Worm (Caenorhabditis elegans) whole organism, early embryonic: Measurements from ENCODE around the gene nhr-53.
"Not testable (repeated sequence)": the region's sequence is repeated elsewhere in the genome, so short reads cannot be mapped to it uniquely, and the experiment has no call there.

Source experiments
- B0310.2 ChIP-seq: sonication (generic microtip); optimal IDR thresholded peaks from 2 replicates; lab custom pipeline; 2016; ENCODE audit warnings: mild to moderate bottlenecking, missing genetic modification characterization, missing compliant biosample characterization
- F13C5.2 ChIP-seq: sonication (generic microtip); optimal IDR thresholded peaks from 2 replicates; lab custom pipeline; 2017; ENCODE audit warnings: mild to moderate bottlenecking, missing genetic modification characterization, inconsistent platforms, missing compliant biosample characterization
- aly-1 ChIP-seq: sonication (generic microtip); optimal IDR thresholded peaks from 2 replicates; lab custom pipeline; 2016; ENCODE audit warnings: missing genetic modification characterization, missing compliant biosample characterization
- ama-1 ChIP-seq: fragments of 150-350 bp; optimal IDR thresholded peaks from 2 replicates; lab custom pipeline; 2014
- ceh-13 ChIP-seq: fragments of 200-800 bp; sonication (Bioruptor generic); optimal IDR thresholded peaks from 2 replicates; lab custom pipeline; 2018; ENCODE audit warnings: mild to moderate bottlenecking, missing genetic modification characterization, missing compliant biosample characterization
- ceh-36 ChIP-seq: sonication (generic microtip); optimal IDR thresholded peaks from 2 replicates; lab custom pipeline; 2016; ENCODE audit warnings: missing genetic modification characterization, inconsistent platforms, missing compliant biosample characterization
- ets-7 ChIP-seq: sonication (generic microtip); optimal IDR thresholded peaks from 2 replicates; lab custom pipeline; 2016; ENCODE audit warnings: missing genotype, missing genetic modification characterization, missing compliant biosample characterization
- flt-1 ChIP-seq: fragments of 200-800 bp; sonication (Bioruptor generic); IDR thresholded peaks from 2 replicates; pipeline ENCODE4 v1.3.6; 2022; ENCODE audit warnings: missing genetic modification characterization, missing compliant biosample characterization
- hmbx-1 ChIP-seq: sonication (generic microtip); optimal IDR thresholded peaks from 2 replicates; lab custom pipeline; 2016; ENCODE audit warnings: mild to moderate bottlenecking, missing genetic modification characterization, missing compliant biosample characterization
- hmg-4 ChIP-seq: fragments of 200-800 bp; sonication (Bioruptor generic); optimal IDR thresholded peaks from 2 replicates; lab custom pipeline; 2018; ENCODE audit warnings: mild to moderate bottlenecking, missing genetic modification characterization, missing compliant biosample characterization
- hnd-1 ChIP-seq: sonication (generic microtip); optimal IDR thresholded peaks from 2 replicates; lab custom pipeline; 2016; ENCODE audit warnings: missing genetic modification characterization, missing compliant biosample characterization
- pes-1 ChIP-seq: fragments of 200-800 bp; sonication (Bioruptor generic); IDR thresholded peaks from 2 replicates; pipeline ENCODE4 v1.3.6; 2022; ENCODE audit warnings: missing genetic modification reagents, missing genetic modification characterization, missing compliant biosample characterization
- scrt-1 ChIP-seq: fragments of 200-800 bp; sonication (Bioruptor generic); IDR thresholded peaks from 2 replicates; pipeline ENCODE4 v1.3.6; 2022; ENCODE audit warnings: missing genetic modification characterization, missing compliant biosample characterization
- sea-1 ChIP-seq: fragments of 200-800 bp; sonication (Bioruptor generic); conservative IDR thresholded peaks from 2 replicates; pipeline ENCODE4 v1.3.6; 2022; ENCODE audit warnings: missing genetic modification characterization, missing compliant biosample characterization
- tbx-11 ChIP-seq: fragments of 200-800 bp; sonication (Bioruptor generic); IDR thresholded peaks from 2 replicates; pipeline ENCODE4 v1.3.6; 2022; ENCODE audit warnings: missing genetic modification characterization, missing compliant biosample characterization
- tbx-37 ChIP-seq: fragments of 200-800 bp; sonication (Bioruptor generic); conservative IDR thresholded peaks from 2 replicates; pipeline ENCODE4 v1.3.6; 2022; ENCODE audit warnings: missing genetic modification reagents, missing genetic modification characterization, missing compliant biosample characterization
- tra-4 ChIP-seq: sonication (generic microtip); optimal IDR thresholded peaks from 2 replicates; lab custom pipeline; 2017; ENCODE audit warnings: missing genetic modification characterization, missing compliant biosample characterization

The nhr-53 gene

ce11 chrV:15670139-15670538 lies 32.0 kb downstream of the nhr-53 start, which contains the start of gene K06B4.15:
Gene K06B4.15 (plus strand): TSS chrV:15670439.
- not testable (repeated sequence) for TF ChIP-seq aly-1 (tag; lab: Kevin White, UChicago); ceh-36 (tag; lab: Kevin White, UChicago); ama-1 (lab: Kevin White, UChicago)

- TF ChIP-seq flt-1 (no peak), pes-1 (no peak), aly-1 (tag; lab: Kevin White, UChicago) (no peak), B0310.2 (tag; lab: Kevin White, UChicago) (no peak), ets-7 (tag; lab: Kevin White, UChicago) (no peak), hmbx-1 (tag; lab: Kevin White, UChicago) (no peak), ceh-13 (no peak), ama-1 (lab: Kevin White, UChicago) (no peak), sea-1 (GFP tag; lab: Robert Waterston, UW) (no peak)
Observed at ce11 chrV:15668870-15669269, 33.3 kb downstream of the nhr-53 start, which contains the start of gene K06B4.4. Gene K06B4.4 (plus strand): TSS chrV:15669170.

DNA sequence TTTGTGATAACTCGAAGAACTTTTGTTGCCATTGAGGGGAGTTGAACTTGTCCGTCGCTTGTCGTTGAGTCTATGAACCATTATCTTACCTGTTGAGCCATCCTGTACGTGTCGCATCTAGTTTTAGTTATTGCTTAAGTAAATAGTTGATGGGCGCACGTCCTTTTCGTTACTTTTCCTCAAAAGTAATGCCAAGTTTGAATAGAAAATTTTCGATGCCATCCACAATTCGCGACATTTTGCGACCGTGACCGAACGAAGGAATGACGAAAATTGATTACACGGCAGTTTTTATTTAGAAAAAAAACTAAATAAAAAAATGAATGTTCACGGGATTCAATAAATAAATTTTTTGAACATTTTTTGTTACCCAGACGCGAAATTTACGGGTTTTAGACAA lies 34.0 kb downstream of the nhr-53 start, which contains the start of gene F53E4.1:
TSS of gene F53E4.1 (minus strand) at position 101 of the 400 bp plus-strand sequence.
- TF ChIP-seq ama-1 (lab: Kevin White, UChicago); ets-7 (tag; lab: Kevin White, UChicago); hnd-1 (tag; lab: Kevin White, UChicago): not testable (repeated sequence)

ce11 chrV:15666718-15667117 lies 35.4 kb downstream of the nhr-53 start:
- TF ChIP-seq F13C5.2 (tag; lab: Kevin White, UChicago) (no peak), tbx-11 (GFP tag; lab: Robert Waterston, UW) (no peak), tra-4 (tag; lab: Kevin White, UChicago) (no peak), tbx-37 (GFP tag; lab: Robert Waterston, UW) (no peak), ama-1 (lab: Kevin White, UChicago) (no peak), flt-1 (no peak), B0310.2 (tag; lab: Kevin White, UChicago) (no peak), sea-1 (GFP tag; lab: Robert Waterston, UW) (no peak), aly-1 (tag; lab: Kevin White, UChicago) (no peak), ets-7 (tag; lab: Kevin White, UChicago) (no peak), scrt-1 (GFP tag; lab: Robert Waterston, UW) (no peak), ceh-13 (no peak), hnd-1 (tag; lab: Kevin White, UChicago) (no peak), hmbx-1 (tag; lab: Kevin White, UChicago) (no peak), hmg-4 (GFP tag; lab: Kevin White, UChicago) (no peak), pes-1 (no peak), ceh-36 (tag; lab: Kevin White, UChicago) (no peak)

- TF ChIP-seq tbx-11 (GFP tag; lab: Robert Waterston, UW) (no peak), ceh-36 (tag; lab: Kevin White, UChicago) (peak; percentile 3)
Observed at ce11 chrV:15664053-15664661, 38.0 kb downstream of the nhr-53 start.

ce11 chrV:15661580-15661979 lies 40.6 kb downstream of the nhr-53 start:
- TF ChIP-seq ets-7 (tag; lab: Kevin White, UChicago), result no peak
- no peak for TF ChIP-seq hnd-1 (tag; lab: Kevin White, UChicago)
- TF ChIP-seq flt-1, result no peak
- TF ChIP-seq aly-1 (tag; lab: Kevin White, UChicago), result no peak
- TF ChIP-seq B0310.2 (tag; lab: Kevin White, UChicago), result no peak
- no peak for TF ChIP-seq hmbx-1 (tag; lab: Kevin White, UChicago)
- TF ChIP-seq scrt-1 (GFP tag; lab: Robert Waterston, UW), result no peak
- no peak for TF ChIP-seq hmg-4 (GFP tag; lab: Kevin White, UChicago)
- TF ChIP-seq ama-1 (lab: Kevin White, UChicago), result no peak

ce11 chrV:15661003-15661402 lies 41.2 kb downstream of the nhr-53 start:
- TF ChIP-seq hmbx-1 (tag; lab: Kevin White, UChicago), result no peak
- no peak for TF ChIP-seq ceh-13
- no peak for TF ChIP-seq ceh-36 (tag; lab: Kevin White, UChicago)
- no peak for TF ChIP-seq sea-1 (GFP tag; lab: Robert Waterston, UW)
- no peak for TF ChIP-seq hnd-1 (tag; lab: Kevin White, UChicago)
- no peak for TF ChIP-seq ets-7 (tag; lab: Kevin White, UChicago)
- no peak for TF ChIP-seq B0310.2 (tag; lab: Kevin White, UChicago)
- TF ChIP-seq flt-1, result no peak

DNA sequence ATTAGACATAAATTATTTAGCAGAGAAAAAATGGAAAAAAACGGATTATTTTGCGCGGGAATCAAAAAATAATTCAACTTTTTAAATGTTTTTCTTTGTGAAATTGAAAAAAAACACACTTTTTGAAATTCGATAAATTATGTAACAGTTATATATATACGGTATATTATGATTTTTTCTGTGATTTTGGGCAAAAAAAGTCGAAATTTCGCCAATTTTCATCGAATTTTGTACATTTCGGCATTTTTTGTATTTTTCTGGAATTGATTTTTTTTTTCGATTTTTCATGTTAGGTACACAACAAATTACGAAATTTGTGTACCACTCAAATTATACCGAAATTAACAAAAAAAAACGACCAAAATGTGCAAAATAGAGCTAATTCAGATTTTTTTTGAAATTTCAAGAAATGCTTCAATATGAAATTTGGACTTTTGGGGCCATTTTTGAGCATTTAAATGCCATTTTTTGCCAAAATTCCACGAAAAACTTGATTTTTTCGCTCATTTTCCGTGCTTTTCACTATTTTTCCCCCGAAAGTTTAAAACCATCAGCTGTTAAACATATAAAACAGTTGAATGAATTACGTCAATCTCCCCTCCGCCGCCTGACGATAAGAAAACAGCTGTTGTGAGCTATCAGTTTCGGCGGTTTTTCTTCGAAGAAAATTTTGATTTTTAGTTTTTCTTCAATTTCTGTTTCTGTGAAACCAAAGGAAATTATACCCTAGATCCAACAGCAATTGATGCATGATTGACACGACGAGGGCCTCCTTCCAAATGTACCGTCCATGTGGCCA lies 43.7 kb downstream of the nhr-53 start:
- TF ChIP-seq hnd-1 (tag; lab: Kevin White, UChicago), result no peak
- TF ChIP-seq pes-1, result no peak
- no peak for TF ChIP-seq B0310.2 (tag; lab: Kevin White, UChicago)
- no peak for TF ChIP-seq tbx-37 (GFP tag; lab: Robert Waterston, UW)
- TF ChIP-seq sea-1 (GFP tag; lab: Robert Waterston, UW), result no peak
- no peak for TF ChIP-seq ceh-13
- TF ChIP-seq scrt-1 (GFP tag; lab: Robert Waterston, UW), result no peak
- TF ChIP-seq hmbx-1 (tag; lab: Kevin White, UChicago), result no peak
- TF ChIP-seq hmg-4 (GFP tag; lab: Kevin White, UChicago), result no peak
- no peak for TF ChIP-seq tbx-11 (GFP tag; lab: Robert Waterston, UW)
- no peak for TF ChIP-seq aly-1 (tag; lab: Kevin White, UChicago)
- TF ChIP-seq tra-4 (tag; lab: Kevin White, UChicago), result no peak
- TF ChIP-seq F13C5.2 (tag; lab: Kevin White, UChicago), result no peak
- TF ChIP-seq ets-7 (tag; lab: Kevin White, UChicago), result no peak
- no peak for TF ChIP-seq ceh-36 (tag; lab: Kevin White, UChicago)
- no peak for TF ChIP-seq ama-1 (lab: Kevin White, UChicago)
- no peak for TF ChIP-seq flt-1
